Worm (Caenorhabditis elegans) whole organism, L2 larva: ENCODE results near the gene D1005.5.

Source experiments
- alr-1 ChIP-seq: fragments of 150-350 bp; optimal IDR thresholded peaks from 2 replicates; lab custom pipeline; 2014; ENCODE audit warnings: missing biosample characterization, missing genetic modification characterization
- ama-1 ChIP-seq: fragments of 150-350 bp; optimal IDR thresholded peaks from 2 replicates; lab custom pipeline; 2018; ENCODE audit warnings: inconsistent platforms
- egl-27 ChIP-seq: sonication (generic microtip); optimal IDR thresholded peaks from 3 replicates; lab custom pipeline; 2017; ENCODE audit warnings: missing biosample characterization, missing genetic modification reagents, missing genetic modification characterization
- gmeb-1 ChIP-seq: fragments of 150-350 bp; optimal IDR thresholded peaks from 2 replicates; lab custom pipeline; 2014; ENCODE audit warnings: missing biosample characterization, missing genetic modification characterization
- lin-11 ChIP-seq: fragments of 150-350 bp; sonication (generic microtip); optimal IDR thresholded peaks from 2 replicates; lab custom pipeline; 2014; ENCODE audit warnings: missing biosample characterization, missing genetic modification characterization, inconsistent platforms, mixed read lengths
- nhr-10 ChIP-seq: sonication (generic microtip); optimal IDR thresholded peaks from 2 replicates; lab custom pipeline; 2017; ENCODE audit warnings: missing biosample characterization, missing genetic modification characterization
- nhr-12 ChIP-seq: fragments of 150-350 bp; optimal IDR thresholded peaks from 2 replicates; lab custom pipeline; 2014; ENCODE audit warnings: missing biosample characterization, missing genetic modification characterization
- nhr-77 ChIP-seq: fragments of 150-350 bp; optimal IDR thresholded peaks from 2 replicates; lab custom pipeline; 2014; ENCODE audit warnings: missing biosample characterization, missing genetic modification characterization
- sem-4 ChIP-seq: fragments of 150-350 bp; optimal IDR thresholded peaks from 2 replicates; lab custom pipeline; 2014; ENCODE audit warnings: missing biosample characterization, missing genetic modification reagents, missing genetic modification characterization
- skn-1 ChIP-seq: sonication (generic microtip); optimal IDR thresholded peaks from 2 replicates; lab custom pipeline; 2017; ENCODE audit warnings: missing biosample characterization, missing genetic modification characterization
- snpc-4 ChIP-seq: fragments of 150-350 bp; optimal IDR thresholded peaks from 2 replicates; lab custom pipeline; 2014; ENCODE audit warnings: missing biosample characterization, missing genetic modification characterization
- unc-39 ChIP-seq: fragments of 150-350 bp; optimal IDR thresholded peaks from 2 replicates; lab custom pipeline; 2014; ENCODE audit warnings: missing biosample characterization, missing genetic modification characterization
- zag-1 ChIP-seq: fragments of 150-350 bp; optimal IDR thresholded peaks from 2 replicates; lab custom pipeline; 2014; ENCODE audit warnings: missing biosample characterization, missing genetic modification characterization
- ztf-4 ChIP-seq: fragments of 150-350 bp; optimal IDR thresholded peaks from 2 replicates; lab custom pipeline; 2014; ENCODE audit warnings: missing biosample characterization, missing genetic modification characterization

ce11 chrX:1512307-1512706, 39.5 kb upstream of the D1005.5 start:
- no peak for TF ChIP-seq lin-11 (tag; lab: Kevin White, UChicago)
- no peak for TF ChIP-seq snpc-4
- TF ChIP-seq alr-1, result no peak
- TF ChIP-seq nhr-77, result no peak
- no peak for TF ChIP-seq nhr-12 (tag; lab: Kevin White, UChicago)
- TF ChIP-seq ztf-4 (tag; lab: Kevin White, UChicago), result no peak
- TF ChIP-seq egl-27 (tag; lab: Kevin White, UChicago), result no peak
- TF ChIP-seq zag-1 (tag; lab: Kevin White, UChicago), result no peak
- TF ChIP-seq sem-4 (tag; lab: Kevin White, UChicago), result no peak
- TF ChIP-seq skn-1 (tag; lab: Kevin White, UChicago), result no peak
- TF ChIP-seq nhr-10 (tag; lab: Kevin White, UChicago), result no peak
- TF ChIP-seq ama-1 (lab: Kevin White, UChicago), result no peak
- no peak for TF ChIP-seq unc-39
- no peak for TF ChIP-seq gmeb-1 (tag; lab: Kevin White, UChicago)
